Worm (Caenorhabditis elegans): Measurements from ENCODE around the gene F02H6.6.

Gene F02H6.6

ce11 chrIV:14219714-14220113 is 11.0 kb downstream of the F02H6.6 start, which contains the start of gene sqrd-1 (continued):
- no peak for TF ChIP-seq ztf-11 (tag; optimal IDR thresholded peaks at IDR 0.05)
- no peak for TF ChIP-seq egl-5 (tag; optimal IDR thresholded peaks at IDR 0.05)
- no peak for TF ChIP-seq ceh-16 (tag; optimal IDR thresholded peaks at IDR 0.05)
- TF ChIP-seq mdl-1 (tag; optimal IDR thresholded peaks at IDR 0.05): no peak
- TF ChIP-seq nhr-43 (tag; optimal IDR thresholded peaks at IDR 0.05; ENCODE audit: poor library complexity, severe bottlenecking): no peak
- no peak for TF ChIP-seq elt-3 (tag; optimal IDR thresholded peaks at IDR 0.05)
- no peak for TF ChIP-seq nhr-11 (tag; optimal IDR thresholded peaks at IDR 0.05)
- TF ChIP-seq aly-2 (tag; optimal IDR thresholded peaks at IDR 0.05): no peak
- no peak for TF ChIP-seq ZK546.5 (tag; optimal IDR thresholded peaks at IDR 0.05)

ce11 chrIV:14215777-14216176 is 14.9 kb downstream of the F02H6.6 start:
- TF ChIP-seq ceh-16 (tag; optimal IDR thresholded peaks at IDR 0.05) (no peak), pqm-1 (tag; optimal IDR thresholded peaks at IDR 0.05) (no peak), nhr-237 (tag; optimal IDR thresholded peaks at IDR 0.05) (no peak), nhr-25 (tag; optimal IDR thresholded peaks at IDR 0.05) (no peak), mdl-1 (tag; optimal IDR thresholded peaks at IDR 0.05) (no peak), nhr-67 (tag; optimal IDR thresholded peaks at IDR 0.05) (no peak), hmg-11 (tag; optimal IDR thresholded peaks at IDR 0.05) (no peak), elt-3 (tag; optimal IDR thresholded peaks at IDR 0.05) (no peak), fkh-2 (tag; optimal IDR thresholded peaks at IDR 0.05) (no peak), egl-5 (tag; optimal IDR thresholded peaks at IDR 0.05) (no peak)

ce11 chrIV:14203162-14203561 is 27.5 kb downstream of the F02H6.6 start, which contains the start of gene F02H6.3:
TSS of gene F02H6.3 (plus strand) at chrIV:14203427.
- TF ChIP-seq nhr-25 (tag; optimal IDR thresholded peaks at IDR 0.05) (no peak), zag-1 (tag; optimal IDR thresholded peaks at IDR 0.05) (no peak), ztf-4 (tag; optimal IDR thresholded peaks at IDR 0.05) (no peak), nhr-76 (tag; optimal IDR thresholded peaks at IDR 0.05) (no peak), nhr-11 (tag; optimal IDR thresholded peaks at IDR 0.05) (no peak), unc-39 (tag; optimal IDR thresholded peaks at IDR 0.05) (no peak), jun-1 (tag; optimal IDR thresholded peaks at IDR 0.05) (no peak), unc-62 (GFP tag; optimal IDR thresholded peaks at IDR 0.05) (no peak), fos-1 (tag; optimal IDR thresholded peaks at IDR 0.05) (no peak), eor-1 (tag; optimal IDR thresholded peaks at IDR 0.05) (no peak), ceh-28 (tag; optimal IDR thresholded peaks at IDR 0.05) (no peak), daf-12 (tag; optimal IDR thresholded peaks at IDR 0.05) (no peak), R02D3.7 (tag; optimal IDR thresholded peaks at IDR 0.05) (no peak), aly-2 (tag; optimal IDR thresholded peaks at IDR 0.05) (no peak), mml-1 (tag; optimal IDR thresholded peaks at IDR 0.05) (no peak), nhr-237 (tag; optimal IDR thresholded peaks at IDR 0.05) (no peak), egl-27 (tag; optimal IDR thresholded peaks at IDR 0.05) (no peak)

- TF ChIP-seq nhr-25 (tag; optimal IDR thresholded peaks at IDR 0.05): no peak
- no peak for TF ChIP-seq mdl-1 (tag; optimal IDR thresholded peaks at IDR 0.05)
- no peak for TF ChIP-seq ceh-28 (tag; optimal IDR thresholded peaks at IDR 0.05)
- no peak for TF ChIP-seq egl-5 (tag; optimal IDR thresholded peaks at IDR 0.05)
- TF ChIP-seq nhr-28 (tag; optimal IDR thresholded peaks at IDR 0.05): no peak
- TF ChIP-seq nhr-23 (tag; optimal IDR thresholded peaks at IDR 0.05): no peak
- no peak for TF ChIP-seq fkh-10 (GFP tag; optimal IDR thresholded peaks at IDR 0.05)
- no peak for TF ChIP-seq pha-4 (tag; optimal IDR thresholded peaks at IDR 0.05)
- TF ChIP-seq nhr-77 (tag; optimal IDR thresholded peaks at IDR 0.05): no peak
- TF ChIP-seq elt-3 (tag; optimal IDR thresholded peaks at IDR 0.05): no peak
- TF ChIP-seq elt-1 (tag; optimal IDR thresholded peaks at IDR 0.05): no peak
- no peak for TF ChIP-seq ztf-11 (tag; optimal IDR thresholded peaks at IDR 0.05)
- TF ChIP-seq ceh-16 (tag; optimal IDR thresholded peaks at IDR 0.05): no peak
- TF ChIP-seq nhr-76 (tag; optimal IDR thresholded peaks at IDR 0.05): no peak
- TF ChIP-seq lsy-12 (tag; optimal IDR thresholded peaks at IDR 0.05): no peak
- no peak for TF ChIP-seq eor-1 (tag; optimal IDR thresholded peaks at IDR 0.05)
- no peak for TF ChIP-seq lin-15B (tag; optimal IDR thresholded peaks at IDR 0.05)
- no peak for TF ChIP-seq ama-1 (optimal IDR thresholded peaks at IDR 0.05)
These were observed 34.5 kb downstream of the F02H6.6 start, which contains the start of gene F02H6.2 for ce11 chrIV:14196176-14196575. TSS of gene F02H6.2 (plus strand) at chrIV:14196476.
